Fruit fly (Drosophila melanogaster): Measurements from ENCODE around the gene CG4467.

The CG4467 gene

dm6 chr3R:23189958-23190900 is 58.5 kb downstream of the CG4467 start (continued):
- peak; percentile 89 for TF ChIP-seq CG8632 (GFP tag; optimal IDR thresholded peaks at IDR 0.05)
- TF ChIP-seq vri (GFP tag; optimal IDR thresholded peaks at IDR 0.05), result peak; percentile 83
- peak; percentile 87 for TF ChIP-seq cyc (GFP tag; optimal IDR thresholded peaks at IDR 0.05)
- peak; percentile 70 for TF ChIP-seq CG6854 (GFP tag; optimal IDR thresholded peaks at IDR 0.05)
- peak; percentile 89 for TF ChIP-seq CG6163 (GFP tag; IDR thresholded peaks at IDR 0.05)
- peak; percentile 97 for TF ChIP-seq Eip78C (GFP tag)
- peak; percentile 62 for TF ChIP-seq CG8119 (GFP tag; IDR thresholded peaks at IDR 0.05)
- peak; percentile 34 to 76 for TF ChIP-seq ss (GFP tag; optimal IDR thresholded peaks at IDR 0.05)
- TF ChIP-seq Lpt (GFP tag; optimal IDR thresholded peaks at IDR 0.05), result peak; percentile 53
- peak; percentile 87 for TF ChIP-seq Ets96B (tag; optimal IDR thresholded peaks at IDR 0.05)
- peak; percentile 82 for TF ChIP-seq achi (GFP tag; optimal IDR thresholded peaks at IDR 0.05)
- TF ChIP-seq fd59A (GFP tag; optimal IDR thresholded peaks at IDR 0.05), result peak; percentile 67
- TF ChIP-seq Blimp-1 (GFP tag; optimal IDR thresholded peaks at IDR 0.05), result peak; percentile 71
- peak; percentile 93 for TF ChIP-seq Sox102F (GFP tag; optimal IDR thresholded peaks at IDR 0.05)
- TF ChIP-seq CG8319 (GFP tag; optimal IDR thresholded peaks at IDR 0.05), result peak; percentile 78
- peak; percentile 64; the same call in 1 of the 2 replicates for TF ChIP-seq CG11294 (GFP tag; IDR thresholded peaks at IDR 0.05)
- TF ChIP-seq Smox (GFP tag; optimal IDR thresholded peaks at IDR 0.05), result no peak
- TF ChIP-seq CG10631 (GFP tag; optimal IDR thresholded peaks at IDR 0.05), result peak; percentile 79
- peak; percentile 30 for TF ChIP-seq CG16779 (tag; optimal IDR thresholded peaks at IDR 0.05)
- peak; percentile 91 for TF ChIP-seq Sox14 (GFP tag; optimal IDR thresholded peaks at IDR 0.05)
- TF ChIP-seq Gug (GFP tag; IDR thresholded peaks at IDR 0.05), result peak; percentile 63
- TF ChIP-seq esn (GFP tag; optimal IDR thresholded peaks at IDR 0.05), result peak; percentile 93
- peak; percentile 91 for TF ChIP-seq topi (GFP tag; optimal IDR thresholded peaks at IDR 0.05)
- TF ChIP-seq CG9139 (GFP tag; optimal IDR thresholded peaks at IDR 0.05), result peak; percentile 13
- peak; percentile 50 for TF ChIP-seq Eip93F (GFP tag; optimal IDR thresholded peaks at IDR 0.05)
- TF ChIP-seq Hr38 (GFP tag; optimal IDR thresholded peaks at IDR 0.05), result no peak
- TF ChIP-seq pdm3 (GFP tag; optimal IDR thresholded peaks at IDR 0.05), result peak; percentile 91
- peak; percentile 89 for TF ChIP-seq acj6 (GFP tag; optimal IDR thresholded peaks at IDR 0.05)
- peak; percentile 78 for TF ChIP-seq net (GFP tag; optimal IDR thresholded peaks at IDR 0.05)
- peak; percentile 88 for TF ChIP-seq OdsH (GFP tag; optimal IDR thresholded peaks at IDR 0.05)
- TF ChIP-seq Eip75B (GFP tag; optimal IDR thresholded peaks at IDR 0.05), result peak; percentile 91
- peak; percentile 54 for TF ChIP-seq CG6276 (GFP tag; optimal IDR thresholded peaks at IDR 0.05)
- peak; percentile 78 for TF ChIP-seq CG15336 (GFP tag; IDR thresholded peaks at IDR 0.05)
- TF ChIP-seq spab (GFP tag; optimal IDR thresholded peaks at IDR 0.05), result peak; percentile 71
- peak; percentile 73 for TF ChIP-seq CG6808 (GFP tag; optimal IDR thresholded peaks at IDR 0.05)
- TF ChIP-seq CG10669 (GFP tag; optimal IDR thresholded peaks at IDR 0.05), result peak; percentile 81
- peak; percentile 87 for TF ChIP-seq CG7368 (GFP tag; optimal IDR thresholded peaks at IDR 0.05)
- TF ChIP-seq Sox15 (GFP tag; optimal IDR thresholded peaks at IDR 0.05), result peak; percentile 86

- TF ChIP-seq cyc (GFP tag; optimal IDR thresholded peaks at IDR 0.05), result no peak
- peak; percentile 99 for TF ChIP-seq svp (GFP tag)
- no peak for TF ChIP-seq CG16779 (tag; optimal IDR thresholded peaks at IDR 0.05)
Observed at dm6 chr3R:23189143-23189957, 59.4 kb downstream of the CG4467 start.
